Worm (Caenorhabditis elegans): ENCODE results near the gene cyc-2.2.

ce11 chrV:12599510-12600242 lies 12.3 kb downstream of the cyc-2.2 start, which contains the start of gene C14C10.5:
- TF ChIP-seq him-1 (tag; optimal IDR thresholded peaks at IDR 0.05) (no peak), W03F9.2 (tag; optimal IDR thresholded peaks at IDR 0.05) (no peak)
